Fruit fly (Drosophila melanogaster) whole organism, pupa: ENCODE results near the gene CARPB.

Source experiments
- CG10348 ChIP-seq: fragments of 200-800 bp; sonication (Bioruptor generic); IDR thresholded peaks from 2 replicates; pipeline ENCODE4 v1.3.6; 2022; ENCODE audit warnings: missing biosample characterization, missing genetic modification characterization
- CG14655 ChIP-seq: fragments of 200-800 bp; sonication (Bioruptor generic); optimal IDR thresholded peaks from 3 replicates; lab custom pipeline; 2017; ENCODE audit warnings: mild to moderate bottlenecking, missing biosample characterization, missing genetic modification reagents, missing genetic modification characterization
- CG15710 ChIP-seq: fragments of 200-800 bp; sonication (Bioruptor generic); optimal IDR thresholded peaks from 2 replicates; lab custom pipeline; 2018; ENCODE audit warnings: missing biosample characterization, mild to moderate bottlenecking, missing genetic modification characterization, moderate library complexity
- CG17806 ChIP-seq: fragments of 200-800 bp; sonication (Bioruptor generic); optimal IDR thresholded peaks from 2 replicates; lab custom pipeline; 2018; ENCODE audit warnings: missing biosample characterization, mild to moderate bottlenecking, missing genetic modification characterization, moderate library complexity
- CG4496 ChIP-seq: fragments of 200-800 bp; sonication (Bioruptor generic); IDR thresholded peaks from 3 replicates; pipeline ENCODE4 v1.3.6; 2022; ENCODE audit warnings: missing biosample characterization, missing genetic modification characterization
- CG8159 ChIP-seq: fragments of 200-800 bp; sonication (Bioruptor generic); optimal IDR thresholded peaks from 3 replicates; lab custom pipeline; 2018; ENCODE audit warnings: missing biosample characterization, mild to moderate bottlenecking, missing genetic modification characterization, moderate library complexity
- D1 ChIP-seq: fragments of 200-800 bp; sonication (Bioruptor generic); optimal IDR thresholded peaks from 2 replicates; lab custom pipeline; 2018; ENCODE audit warnings: missing biosample characterization, mild to moderate bottlenecking, missing genetic modification characterization, moderate library complexity
- EcR ChIP-seq: fragments of 200-800 bp; sonication (Bioruptor generic); optimal IDR thresholded peaks from 3 replicates; lab custom pipeline; 2019; ENCODE audit warnings: missing biosample characterization, missing genetic modification characterization, mild to moderate bottlenecking, moderate library complexity, missing genetic modification reagents
- Ets98B ChIP-seq: fragments of 200-800 bp; sonication (Bioruptor generic); IDR thresholded peaks from 2 replicates; pipeline ENCODE4 v1.3.6; 2022; ENCODE audit warnings: missing biosample characterization, missing genetic modification characterization
- Pif1A ChIP-seq: fragments of 200-800 bp; sonication (Bioruptor generic); optimal IDR thresholded peaks from 3 replicates; lab custom pipeline; 2016; ENCODE audit warnings: missing biosample characterization, missing genetic modification characterization
- fd96Ca ChIP-seq: fragments of 200-800 bp; sonication (Bioruptor generic); IDR thresholded peaks from 3 replicates; pipeline ENCODE4 v1.3.6; 2022; ENCODE audit warnings: missing biosample characterization, missing genetic modification characterization
- gl ChIP-seq: fragments of 200-800 bp; sonication (Bioruptor generic); optimal IDR thresholded peaks from 2 replicates; lab custom pipeline; 2018; ENCODE audit warnings: missing biosample characterization, mild to moderate bottlenecking, missing genetic modification characterization
- rn ChIP-seq: fragments of 200-800 bp; sonication (Bioruptor generic); IDR thresholded peaks from 2 replicates; pipeline ENCODE4 v1.3.6; 2022; ENCODE audit warnings: missing biosample characterization, missing genetic modification characterization

- no peak for TF ChIP-seq CG15710 (tag; lab: Kevin White, UChicago)
- TF ChIP-seq CG4496 (GFP tag; lab: Robert Waterston, UW) = no peak
- TF ChIP-seq CG10348 (GFP tag; lab: Robert Waterston, UW) = no peak
- TF ChIP-seq EcR (GFP tag; lab: Kevin White, UChicago) = no peak
- TF ChIP-seq gl (tag; lab: Kevin White, UChicago) = no peak
- TF ChIP-seq CG17806 (tag; lab: Kevin White, UChicago) = no peak
- no peak for TF ChIP-seq Pif1A
- no peak for TF ChIP-seq D1
- no peak for TF ChIP-seq fd96Ca
- TF ChIP-seq CG14655 (GFP tag; lab: Kevin White, UChicago) = no peak
- TF ChIP-seq rn (GFP tag; lab: Robert Waterston, UW) = no peak
- no peak for TF ChIP-seq CG8159 (tag; lab: Kevin White, UChicago)
- TF ChIP-seq Ets98B (GFP tag; lab: Robert Waterston, UW) = no peak
Measured at dm6 chrX:9740269-9740668, 42.8 kb upstream of the CARPB start.
